Fruit fly (Drosophila melanogaster) whole organism, embryonic: Measurements from ENCODE around the gene CG18622.

Source experiments
- Aef1 ChIP-seq: fragments of 200-800 bp; sonication (Bioruptor generic); IDR thresholded peaks from 3 replicates; pipeline ENCODE4 v1.3.6; 2022; ENCODE audit warnings: missing biosample characterization, missing genetic modification characterization
- CG1024 ChIP-seq: fragments of 200-800 bp; sonication (Bioruptor generic); IDR thresholded peaks from 2 replicates; pipeline ENCODE4 v1.3.6; 2022; ENCODE audit warnings: missing biosample characterization, missing genetic modification characterization
- CG10274 ChIP-seq: fragments of 200-800 bp; sonication (Bioruptor generic); optimal IDR thresholded peaks from 3 replicates; lab custom pipeline; 2017; ENCODE audit warnings: missing biosample characterization, mild to moderate bottlenecking, missing genetic modification characterization
- CG11504 ChIP-seq: fragments of 200-800 bp; sonication (Bioruptor generic); optimal IDR thresholded peaks from 3 replicates; lab custom pipeline; 2019; ENCODE audit warnings: missing biosample characterization, mild to moderate bottlenecking, missing genetic modification characterization, moderate library complexity
- CG14441 ChIP-seq: fragments of 200-800 bp; sonication (Bioruptor generic); IDR thresholded peaks from 2 replicates; pipeline ENCODE4 v1.3.6; 2022; ENCODE audit warnings: missing biosample characterization, missing genetic modification characterization
- CG16813 ChIP-seq: fragments of 200-800 bp; sonication (Bioruptor generic); IDR thresholded peaks from 3 replicates; pipeline ENCODE4 v1.3.6; 2022; ENCODE audit warnings: missing biosample characterization, missing genetic modification characterization; ENCODE audit not compliant: partially characterized antibody
- CG16815 ChIP-seq: fragments of 200-800 bp; sonication (Bioruptor generic); optimal IDR thresholded peaks from 3 replicates; lab custom pipeline; 2017; ENCODE audit warnings: missing biosample characterization, mild to moderate bottlenecking, missing genetic modification characterization
- CG18262 ChIP-seq: fragments of 200-800 bp; optimal IDR thresholded peaks from 3 replicates; lab custom pipeline; 2019; ENCODE audit warnings: missing biosample characterization, mild to moderate bottlenecking, missing genetic modification characterization, moderate library complexity
- CG7963 ChIP-seq: fragments of 200-800 bp; sonication (Bioruptor generic); IDR thresholded peaks from 3 replicates; pipeline ENCODE4 v1.3.6; 2022; ENCODE audit warnings: missing biosample characterization, missing genetic modification characterization; ENCODE audit not compliant: partially characterized antibody
- CG8944 ChIP-seq: fragments of 200-800 bp; sonication (Bioruptor generic); optimal IDR thresholded peaks from 3 replicates; lab custom pipeline; 2016; ENCODE audit warnings: missing biosample characterization, missing genetic modification characterization
- CG9876 ChIP-seq: fragments of 200-800 bp; sonication (Bioruptor generic); optimal IDR thresholded peaks from 2 replicates; lab custom pipeline; 2016; ENCODE audit warnings: missing biosample characterization, missing genetic modification characterization
- D19B ChIP-seq: fragments of 200-800 bp; sonication (Bioruptor generic); optimal IDR thresholded peaks from 2 replicates; lab custom pipeline; 2017; ENCODE audit warnings: missing biosample characterization, mild to moderate bottlenecking, missing genetic modification characterization
- HLH3B ChIP-seq: fragments of 200-800 bp; sonication (Bioruptor generic); IDR thresholded peaks from 2 replicates; pipeline ENCODE4 v1.3.6; 2022; ENCODE audit warnings: missing biosample characterization, missing genetic modification characterization
- Hr51 ChIP-seq, 2 experiments: fragments of 200-800 bp; sonication (Bioruptor generic); optimal IDR thresholded peaks; 2 replicates in 1 of 2; 3 replicates in 1 of 2; lab custom pipeline; 2016 to 2018; ENCODE audit warnings: missing biosample characterization in 2 of 2, missing genetic modification characterization in 2 of 2, mild to moderate bottlenecking in 1 of 2, moderate library complexity in 1 of 2
- Med ChIP-seq: fragments of 200-800 bp; sonication (Bioruptor generic); peaks from one replicate; lab custom pipeline; 2016; ENCODE audit warnings: missing biosample characterization, missing genetic modification characterization, mild to moderate bottlenecking, inconsistent platforms, moderate library complexity
- Ptx1 ChIP-seq: fragments of 200-800 bp; sonication (Bioruptor generic); IDR thresholded peaks from 2 replicates; pipeline ENCODE4 v1.3.6; 2022; ENCODE audit warnings: missing biosample characterization, missing genetic modification characterization
- Sox102F ChIP-seq: fragments of 200-800 bp; sonication (Bioruptor generic); optimal IDR thresholded peaks from 2 replicates; lab custom pipeline; 2018; ENCODE audit warnings: missing biosample characterization, mild to moderate bottlenecking, missing genetic modification characterization, moderate library complexity
- Xbp1 ChIP-seq: fragments of 200-800 bp; sonication (Bioruptor generic); optimal IDR thresholded peaks from 3 replicates; lab custom pipeline; 2016; ENCODE audit warnings: missing biosample characterization, mild to moderate bottlenecking, missing genetic modification characterization
- aop ChIP-seq: fragments of 200-800 bp; sonication (Bioruptor generic); IDR thresholded peaks from 2 replicates; pipeline ENCODE4 v1.3.6; 2022; ENCODE audit warnings: missing biosample characterization, missing genetic modification characterization
- cato ChIP-seq: fragments of 200-800 bp; sonication (Bioruptor generic); optimal IDR thresholded peaks from 2 replicates; lab custom pipeline; 2016; ENCODE audit warnings: missing biosample characterization, missing genetic modification characterization, borderline replicate concordance
- disco-r ChIP-seq: fragments of 200-800 bp; sonication (Bioruptor generic); optimal IDR thresholded peaks from 2 replicates; lab custom pipeline; 2016; ENCODE audit warnings: missing biosample characterization, missing genetic modification characterization
- dmrt11E ChIP-seq: fragments of 200-800 bp; sonication (Bioruptor generic); optimal IDR thresholded peaks from 3 replicates; lab custom pipeline; 2018; ENCODE audit warnings: missing biosample characterization, mild to moderate bottlenecking, missing genetic modification characterization, moderate library complexity
- dmrt99B ChIP-seq: fragments of 200-800 bp; sonication (Bioruptor generic); optimal IDR thresholded peaks from 2 replicates; lab custom pipeline; 2018; ENCODE audit warnings: missing biosample characterization, mild to moderate bottlenecking, missing genetic modification characterization, moderate library complexity
- dysf ChIP-seq: fragments of 200-800 bp; sonication (Bioruptor generic); IDR thresholded peaks from 3 replicates; pipeline ENCODE4 v1.3.6; 2022; ENCODE audit warnings: missing biosample characterization, missing genetic modification characterization
- gem ChIP-seq: fragments of 200-800 bp; sonication (Bioruptor generic); optimal IDR thresholded peaks from 2 replicates; lab custom pipeline; 2019; ENCODE audit warnings: missing biosample characterization, mild to moderate bottlenecking, missing genetic modification characterization, moderate library complexity
- gsb ChIP-seq: fragments of 200-800 bp; sonication (Bioruptor generic); IDR thresholded peaks from 2 replicates; pipeline ENCODE4 v1.3.6; 2022; ENCODE audit warnings: missing biosample characterization, missing genetic modification characterization
- hkb ChIP-seq, 2 experiments: fragments of 200-800 bp in 1 of 2; fragments of >200 bp in 1 of 2; sonication (Bioruptor generic) in 1 of 2; IDR thresholded peaks in 1 of 2; optimal IDR thresholded peaks in 1 of 2; 2 replicates each; pipeline versions ENCODE4 v1.3.6 to Lab custom; 2017 to 2022; ENCODE audit warnings: missing biosample characterization in 1 of 2, missing genetic modification characterization in 1 of 2
- kah ChIP-seq: fragments of 200-800 bp; sonication (Bioruptor generic); optimal IDR thresholded peaks from 2 replicates; lab custom pipeline; 2018; ENCODE audit warnings: missing biosample characterization, mild to moderate bottlenecking, missing genetic modification characterization
- lbe ChIP-seq: fragments of 200-800 bp; sonication (Bioruptor generic); optimal IDR thresholded peaks from 2 replicates; lab custom pipeline; 2016; ENCODE audit warnings: missing biosample characterization, mild to moderate bottlenecking, missing genetic modification characterization
- lola ChIP-seq, 3 experiments: fragments of >200 bp in 2 of 3; fragments of 200-800 bp in 1 of 3; sonication (Bioruptor generic) in 1 of 3; optimal IDR thresholded peaks; 2 replicates each; lab custom pipeline; 2017 to 2019; ENCODE audit warnings: missing biosample characterization in 3 of 3, missing genetic modification characterization in 3 of 3, mild to moderate bottlenecking in 1 of 3, moderate library complexity in 1 of 3
- pan ChIP-seq, 4 experiments: fragments of >200 bp in 3 of 4; fragments of 200-800 bp in 1 of 4; sonication (Bioruptor generic) in 1 of 4; optimal IDR thresholded peaks in 3 of 4; IDR thresholded peaks in 1 of 4; 2 replicates each; pipeline versions ENCODE4 v1.3.6 to Lab custom; 2017 to 2022; ENCODE audit warnings: missing biosample characterization in 2 of 4, missing genetic modification characterization in 2 of 4, mixed read lengths in 1 of 4
- prd ChIP-seq, 3 experiments: fragments of >200 bp in 2 of 3; fragments of 200-800 bp in 1 of 3; sonication (Bioruptor generic) in 1 of 3; optimal IDR thresholded peaks in 2 of 3; IDR thresholded peaks in 1 of 3; 2 replicates in 2 of 3; 3 replicates in 1 of 3; pipeline versions ENCODE4 v1.3.6 to Lab custom; 2017 to 2022; ENCODE audit warnings: missing biosample characterization in 1 of 3, missing genetic modification characterization in 1 of 3
- row ChIP-seq: fragments of 200-800 bp; sonication (Bioruptor generic); IDR thresholded peaks from 3 replicates; pipeline ENCODE4 v1.3.6; 2022; ENCODE audit warnings: missing biosample characterization, missing genetic modification characterization
- shn ChIP-seq: fragments of 200-800 bp; sonication (Bioruptor generic); optimal IDR thresholded peaks from 3 replicates; lab custom pipeline; 2016; ENCODE audit warnings: missing biosample characterization, missing genetic modification characterization
- slbo ChIP-seq: fragments of 200-800 bp; sonication (Bioruptor generic); IDR thresholded peaks from 2 replicates; pipeline ENCODE4 v1.3.6; 2022; ENCODE audit warnings: missing biosample characterization, missing genetic modification characterization
- slp2 ChIP-seq: fragments of 200-800 bp; sonication (Bioruptor generic); optimal IDR thresholded peaks from 2 replicates; lab custom pipeline; 2016; ENCODE audit warnings: missing biosample characterization, missing genetic modification characterization
- sug ChIP-seq: fragments of 200-800 bp; optimal IDR thresholded peaks from 2 replicates; lab custom pipeline; 2019; ENCODE audit warnings: missing biosample characterization, mild to moderate bottlenecking, missing genetic modification characterization, moderate library complexity
- vvl ChIP-seq: fragments of 200-800 bp; sonication (Bioruptor generic); IDR thresholded peaks from 2 replicates; pipeline ENCODE4 v1.3.6; 2022; ENCODE audit warnings: missing biosample characterization, missing genetic modification characterization
- zfh1 ChIP-seq: fragments of 200-800 bp; sonication (Bioruptor generic); IDR thresholded peaks from 3 replicates; pipeline ENCODE4 v1.3.6; 2022; ENCODE audit warnings: missing biosample characterization, missing genetic modification characterization

Gene CG18622

DNA sequence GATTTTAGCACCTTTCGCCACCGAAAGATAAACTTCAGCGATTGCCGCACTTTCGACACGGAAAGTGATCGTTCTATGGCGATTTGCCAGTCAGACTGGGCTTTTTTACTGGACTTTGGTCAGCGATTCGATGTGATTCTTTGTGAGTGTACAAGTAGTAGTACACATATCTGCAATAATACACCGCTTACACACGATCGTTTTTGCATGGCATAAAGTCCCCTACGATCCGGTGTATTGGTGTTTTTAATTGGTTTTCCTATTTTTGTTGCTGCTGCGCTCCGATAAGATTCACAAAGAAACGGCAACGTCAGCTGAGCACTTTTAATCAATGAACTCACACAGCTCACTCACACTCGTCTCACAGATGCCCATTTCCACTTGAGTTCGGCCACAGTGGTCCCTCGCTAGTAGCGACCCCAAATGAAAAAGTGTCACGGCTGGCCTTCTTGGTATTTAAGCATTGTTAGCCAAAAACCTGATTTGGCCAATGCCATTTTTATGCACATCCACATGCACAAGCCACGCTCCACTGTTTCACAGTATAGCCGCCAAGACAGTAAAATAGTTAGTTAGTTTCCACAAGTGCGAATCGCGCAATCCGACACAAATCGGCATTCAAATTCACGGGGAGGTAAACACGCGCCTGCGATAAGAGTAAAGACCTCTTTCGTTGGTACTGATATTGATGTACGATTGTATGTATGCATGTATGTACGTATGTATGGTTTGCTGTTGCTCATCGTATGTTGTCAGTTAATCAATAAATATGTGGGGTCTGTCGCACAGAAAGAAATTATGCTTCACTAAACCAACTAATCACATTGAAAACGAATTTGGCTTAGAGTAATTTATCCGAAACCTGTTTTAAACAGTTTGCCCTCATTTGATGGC is 1.1 kb downstream of the CG18622 start (continued):
- TF ChIP-seq slp2 (GFP tag; lab: Kevin White, UChicago) (peak; percentile 90), CG10274 (GFP tag; lab: Kevin White, UChicago) (peak; percentile 89), dmrt11E (tag; lab: Kevin White, UChicago) (peak; percentile 35), Aef1 (GFP tag; lab: Robert Waterston, UW) (peak; percentile 97), sug (tag; lab: Kevin White, UChicago) (peak; percentile 99), CG16813 (GFP tag; lab: Robert Waterston, UW) (no peak), CG7963 (no peak), lola (GFP tag; optimal IDR thresholded peaks at IDR 0.05; lab: Kevin White, UChicago) (peak in 1 of 3 experiments; percentile 35), cato (GFP tag; lab: Kevin White, UChicago) (peak; percentile 57)

DNA sequence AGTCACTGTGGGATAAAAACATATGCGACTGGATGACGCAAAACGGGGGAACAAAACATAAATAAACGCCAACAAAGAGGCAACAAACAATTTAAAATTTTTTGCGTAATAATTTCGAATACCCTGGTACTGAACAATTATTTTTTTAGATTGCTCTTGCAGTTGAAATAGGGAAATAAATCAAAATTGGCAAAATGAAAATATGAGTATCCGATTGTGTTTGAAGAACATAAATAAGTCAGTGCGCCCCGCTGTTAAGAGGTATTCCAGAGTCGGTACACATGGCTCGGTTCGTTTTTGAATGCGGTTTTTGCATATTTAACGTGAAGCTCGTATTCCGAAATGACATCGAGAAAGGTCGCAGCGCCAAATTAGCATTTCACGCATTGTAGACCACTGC is 2.0 kb downstream of the CG18622 start:
- TF ChIP-seq Hr51 (GFP tag; optimal IDR thresholded peaks at IDR 0.05; lab: Kevin White, UChicago) (peak in 1 of 2 experiments; percentile 9), Med (GFP tag; lab: Kevin White, UChicago) (peak; percentile 78), CG16815 (GFP tag; lab: Kevin White, UChicago) (no peak), CG14441 (peak; percentile 52), HLH3B (peak; percentile 8; the same call in 1 of the 2 replicates), zfh1 (GFP tag; lab: Robert Waterston, UW) (0 out of 3 replicates have a peak, but pooled peaks have one; percentile 19), aop (GFP tag; lab: Robert Waterston, UW) (no peak), Xbp1 (GFP tag; lab: Kevin White, UChicago) (peak; percentile 4), prd (optimal IDR thresholded peaks at IDR 0.05; lab: Kevin White, UChicago) (no peak), prd (GFP tag; IDR thresholded peaks at IDR 0.05; lab: Robert Waterston, UW) (peak; percentile 37; the same call in 1 of the 3 replicates), hkb (optimal IDR thresholded peaks at IDR 0.05; lab: Kevin White, UChicago) (no peak), hkb (GFP tag; IDR thresholded peaks at IDR 0.05; lab: Robert Waterston, UW) (peak; percentile 27; the same call in 1 of the 2 replicates), Sox102F (GFP tag; lab: Kevin White, UChicago) (peak; percentile 26), CG1024 (GFP tag; lab: Robert Waterston, UW) (no peak), row (GFP tag; lab: Robert Waterston, UW) (peak; percentile 45), disco-r (GFP tag; lab: Kevin White, UChicago) (no peak), Ptx1 (GFP tag; lab: Robert Waterston, UW) (peak; percentile 26; the same call in 1 of the 2 replicates), dysf (0 out of 3 replicates have a peak, but pooled peaks have one; percentile 35), kah (no peak), gem (tag; lab: Kevin White, UChicago) (peak; percentile 19), pan (optimal IDR thresholded peaks at IDR 0.05; lab: Kevin White, UChicago) (no peak), pan (GFP tag; optimal IDR thresholded peaks at IDR 0.05 in 1 of 2, IDR thresholded peaks at IDR 0.05 in 1 of 2) (peak in 1 of 2 experiments; percentile 28), CG9876 (GFP tag; lab: Kevin White, UChicago) (no peak), gsb (GFP tag; lab: Robert Waterston, UW) (0 out of 2 replicates have a peak, but pooled peaks have one; percentile 14), slbo (GFP tag; lab: Robert Waterston, UW) (peak; percentile 49; the same call in 1 of the 2 replicates), dmrt99B (peak; percentile 29), shn (GFP tag; lab: Kevin White, UChicago) (no peak), D19B (peak; percentile 82), lbe (GFP tag; lab: Kevin White, UChicago) (peak; percentile 12), CG11504 (peak; percentile 18), CG8944 (GFP tag; lab: Kevin White, UChicago) (no peak), CG18262 (tag; lab: Kevin White, UChicago) (no peak), vvl (GFP tag; lab: Robert Waterston, UW) (peak; percentile 64)
